Fruit fly (Drosophila melanogaster) whole organism: ENCODE results near the gene CG9641.

Experiments used
- CG8478 ChIP-seq: fragments of >200 bp; optimal IDR thresholded peaks from 2 replicates; lab custom pipeline; 2018; ENCODE audit warnings: inconsistent platforms
- Dll ChIP-seq: fragments of >200 bp; optimal IDR thresholded peaks from 2 replicates; lab custom pipeline; 2017
- EcR ChIP-seq, 2 experiments: fragments of >200 bp; optimal IDR thresholded peaks; 2 replicates each; lab custom pipeline; 2017; ENCODE audit warnings: missing biosample characterization in 2 of 2, missing genetic modification characterization in 2 of 2, missing genetic modification reagents in 2 of 2
- pan ChIP-seq: fragments of >200 bp; optimal IDR thresholded peaks from 2 replicates; lab custom pipeline; 2017
- psq ChIP-seq: fragments of >200 bp; optimal IDR thresholded peaks from 2 replicates; lab custom pipeline; 2017
- usp ChIP-seq: fragments of >200 bp; optimal IDR thresholded peaks from 2 replicates; lab custom pipeline; 2017; ENCODE audit warnings: missing biosample characterization, missing genetic modification characterization, mixed read lengths

Gene CG9641

dm6 chr2L:2976829-2977228 is at the start of gene CG9641, which contains the start of gene CG3165:
Gene CG9641, minus strand, starts transcription at chr2L:2976862.
Gene CG3165, plus strand, starts transcription at chr2L:2977122.
- TF ChIP-seq CG8478 (no peak), EcR (GFP tag; optimal IDR thresholded peaks at IDR 0.05; lab: Kevin White, UChicago) (no peak), pan (lab: Kevin White, UChicago) (no peak), usp (GFP tag; lab: Kevin White, UChicago) (no peak)

dm6 chr2L:3022986-3023385 is 46.3 kb upstream of the CG9641 start, which contains the start of the genes alpha4GT1 and Prp40:
Gene alpha4GT1, minus strand, starts transcription at chr2L:3023141.
Gene Prp40, plus strand, starts transcription at chr2L:3023226.
- TF ChIP-seq Dll (lab: Kevin White, UChicago) (no peak), pan (lab: Kevin White, UChicago) (no peak), psq (no peak), EcR (GFP tag; optimal IDR thresholded peaks at IDR 0.05; lab: Kevin White, UChicago) (no peak), usp (GFP tag; lab: Kevin White, UChicago) (no peak), CG8478 (no peak)

dm6 chr2L:3018212-3018611 is 41.5 kb upstream of the CG9641 start, which contains the start of the genes CG17224 and CG17264:
Gene CG17224, minus strand, starts transcription at chr2L:3018308.
Gene CG17264, plus strand, starts transcription at chr2L:3018508.
- no peak for TF ChIP-seq usp (GFP tag; lab: Kevin White, UChicago)
- no peak for TF ChIP-seq pan (lab: Kevin White, UChicago)
- TF ChIP-seq EcR (GFP tag; optimal IDR thresholded peaks at IDR 0.05; lab: Kevin White, UChicago): no peak

dm6 chr2L:3012780-3013179 is 36.1 kb upstream of the CG9641 start:
- no peak for TF ChIP-seq usp (GFP tag; lab: Kevin White, UChicago)
- TF ChIP-seq CG8478: no peak
- TF ChIP-seq pan (lab: Kevin White, UChicago): no peak
- TF ChIP-seq EcR (GFP tag; optimal IDR thresholded peaks at IDR 0.05; lab: Kevin White, UChicago): no peak
- no peak for TF ChIP-seq psq
- no peak for TF ChIP-seq Dll (lab: Kevin White, UChicago)

- TF ChIP-seq CG8478: no peak
- no peak for TF ChIP-seq EcR (GFP tag; optimal IDR thresholded peaks at IDR 0.05; lab: Kevin White, UChicago)
- no peak for TF ChIP-seq Dll (lab: Kevin White, UChicago)
- no peak for TF ChIP-seq pan (lab: Kevin White, UChicago)
These were observed 34.8 kb upstream of the CG9641 start for dm6 chr2L:3011484-3011883.

- TF ChIP-seq pan (lab: Kevin White, UChicago) (no peak), usp (GFP tag; lab: Kevin White, UChicago) (no peak), Dll (lab: Kevin White, UChicago) (no peak), EcR (GFP tag; optimal IDR thresholded peaks at IDR 0.05; lab: Kevin White, UChicago) (no peak)
These were observed 32.8 kb upstream of the CG9641 start for dm6 chr2L:3009438-3009837.

DNA sequence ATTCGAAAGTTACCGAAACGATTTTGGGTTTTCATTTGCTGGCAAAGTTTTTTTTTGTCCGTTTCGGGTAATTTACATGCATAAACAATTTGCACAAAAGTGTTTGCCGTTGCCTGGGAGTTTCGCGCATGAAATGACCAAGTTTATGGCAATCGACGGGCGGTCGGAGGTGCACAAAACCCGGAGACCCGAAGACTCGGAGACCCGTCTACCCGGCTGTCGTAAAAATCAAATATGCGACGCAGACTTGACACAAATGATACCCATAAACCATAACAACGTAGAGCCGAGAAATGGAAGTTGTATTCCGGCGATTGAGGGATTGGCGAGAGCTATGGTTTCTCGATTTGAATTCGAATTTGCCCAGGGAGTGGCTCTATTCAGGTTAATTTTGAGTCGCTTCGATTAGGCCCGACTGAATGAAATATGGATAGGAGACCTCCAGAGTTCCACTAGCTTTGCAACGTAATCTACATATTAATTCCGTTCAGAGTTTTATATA is 30.3 kb upstream of the CG9641 start:
- TF ChIP-seq Dll (lab: Kevin White, UChicago) (no peak), psq (no peak), EcR (GFP tag; optimal IDR thresholded peaks at IDR 0.05; lab: Kevin White, UChicago) (no peak), CG8478 (no peak), usp (GFP tag; lab: Kevin White, UChicago) (no peak), pan (lab: Kevin White, UChicago) (no peak)

DNA sequence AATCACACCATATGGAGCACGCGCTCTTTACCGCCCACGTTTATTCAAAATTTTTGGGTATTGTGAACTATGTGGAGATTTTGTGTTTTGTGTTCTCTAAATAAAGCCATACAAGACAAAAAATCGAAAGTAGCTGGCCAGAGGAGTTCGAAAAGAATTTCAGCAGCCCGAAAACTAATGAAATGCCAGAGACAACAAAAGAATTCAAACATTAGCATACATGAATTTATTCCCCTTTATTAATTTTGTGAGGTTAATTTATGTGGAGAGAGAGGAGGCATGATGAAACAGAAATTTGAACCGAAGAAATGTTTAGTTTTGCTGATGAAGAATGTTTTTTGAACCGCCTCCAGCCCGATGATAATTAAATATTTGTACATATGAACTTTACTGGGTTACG is 29.5 kb upstream of the CG9641 start:
- TF ChIP-seq EcR (GFP tag; optimal IDR thresholded peaks at IDR 0.05; lab: Kevin White, UChicago) (no peak), CG8478 (no peak), psq (no peak), pan (lab: Kevin White, UChicago) (no peak), usp (GFP tag; lab: Kevin White, UChicago) (no peak), Dll (lab: Kevin White, UChicago) (no peak)

DNA sequence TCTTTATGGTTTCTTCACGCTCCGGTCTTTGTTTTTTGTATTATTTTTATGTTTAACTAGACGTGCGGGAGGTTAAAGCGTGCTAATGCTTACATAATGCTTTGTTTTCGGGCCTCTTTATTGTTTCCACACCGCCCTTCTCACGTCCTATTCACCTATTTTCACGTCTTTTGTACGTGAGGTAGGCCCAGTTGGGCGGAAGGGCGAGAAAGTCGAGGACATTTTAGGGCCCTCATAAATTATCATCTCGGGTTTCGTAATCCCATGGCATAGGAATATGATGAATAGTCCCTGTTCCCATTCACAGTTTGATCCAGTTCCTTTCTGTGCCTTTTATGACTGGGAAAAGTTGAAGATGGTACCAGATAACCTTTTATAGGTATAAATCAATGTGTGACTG is 28.8 kb upstream of the CG9641 start:
- TF ChIP-seq Dll (lab: Kevin White, UChicago) (no peak), pan (lab: Kevin White, UChicago) (no peak), usp (GFP tag; lab: Kevin White, UChicago) (no peak), CG8478 (no peak), psq (no peak), EcR (GFP tag; optimal IDR thresholded peaks at IDR 0.05; lab: Kevin White, UChicago) (no peak)

DNA sequence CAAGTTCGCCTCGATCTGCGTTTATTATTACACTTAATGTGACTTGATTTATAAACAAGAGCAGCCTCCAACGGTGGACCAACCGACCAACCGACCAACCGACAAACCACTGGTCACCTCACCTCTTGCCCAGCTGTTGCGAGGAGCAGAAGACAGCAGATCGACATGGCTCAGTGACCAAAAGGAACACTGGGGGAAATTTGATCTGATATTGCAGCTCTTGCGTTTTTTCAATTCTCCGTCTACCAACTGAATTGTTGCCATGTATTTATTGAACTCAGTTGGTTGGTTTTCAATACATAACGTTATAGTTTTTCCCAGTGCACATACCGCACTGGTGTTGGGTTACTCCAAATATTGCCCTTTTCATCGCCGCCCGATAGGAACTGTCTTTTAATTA is 27.9 kb upstream of the CG9641 start:
- TF ChIP-seq usp (GFP tag; lab: Kevin White, UChicago): no peak
- no peak for TF ChIP-seq psq
- no peak for TF ChIP-seq CG8478
- no peak for TF ChIP-seq EcR (GFP tag; optimal IDR thresholded peaks at IDR 0.05; lab: Kevin White, UChicago)
- TF ChIP-seq pan (lab: Kevin White, UChicago): no peak
- TF ChIP-seq Dll (lab: Kevin White, UChicago): no peak

DNA sequence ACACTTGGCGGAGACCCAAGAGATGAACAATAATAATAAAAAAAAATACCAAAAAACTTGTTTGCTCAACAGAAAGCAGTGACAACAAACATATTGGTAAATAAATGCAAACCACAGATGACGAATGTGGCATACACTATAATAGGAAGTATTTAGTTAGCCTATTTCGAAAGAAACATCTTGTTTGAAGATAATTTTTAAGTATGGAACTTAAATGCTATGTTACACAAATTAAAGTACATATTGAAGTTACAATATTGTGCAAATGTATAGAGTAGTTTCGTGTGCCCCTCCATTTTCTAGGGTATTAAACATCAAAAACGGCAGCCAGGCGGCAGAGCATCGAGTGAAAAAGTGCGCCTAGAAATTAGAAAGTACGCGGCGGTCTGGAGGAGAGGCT is 26.7 kb upstream of the CG9641 start:
- TF ChIP-seq CG8478 (no peak), usp (GFP tag; lab: Kevin White, UChicago) (no peak), EcR (GFP tag; optimal IDR thresholded peaks at IDR 0.05; lab: Kevin White, UChicago) (no peak), Dll (lab: Kevin White, UChicago) (no peak), pan (lab: Kevin White, UChicago) (no peak), psq (no peak)

- TF ChIP-seq Dll (lab: Kevin White, UChicago) (no peak), EcR (GFP tag; optimal IDR thresholded peaks at IDR 0.05; lab: Kevin White, UChicago) (no peak), CG8478 (no peak), usp (GFP tag; lab: Kevin White, UChicago) (no peak)
These were observed 25.3 kb upstream of the CG9641 start for dm6 chr2L:3001953-3002352.

- TF ChIP-seq usp (GFP tag; lab: Kevin White, UChicago) (no peak), psq (no peak)
These were observed 23.9 kb upstream of the CG9641 start for dm6 chr2L:3000517-3000934.
